Worm (Caenorhabditis elegans) whole organism, L1 larva: ENCODE measurements around the gene F52B10.3.
A peak's percentile ranks its signal among the peaks of the same experiment; 100 is the strongest.

Source experiments
- C16A3.4 ChIP-seq: fragments of 150-350 bp; optimal IDR thresholded peaks from 2 replicates; lab custom pipeline; 2014; ENCODE audit warnings: missing biosample characterization, missing genetic modification characterization
- F16B12.6 ChIP-seq: fragments of 150-350 bp; optimal IDR thresholded peaks from 2 replicates; lab custom pipeline; 2014; ENCODE audit warnings: missing biosample characterization, missing genetic modification characterization
- Y116A8C.19 ChIP-seq: sonication (generic microtip); optimal IDR thresholded peaks from 2 replicates; lab custom pipeline; 2016; ENCODE audit warnings: missing compliant biosample characterization, missing genetic modification characterization, borderline replicate concordance
- aha-1 ChIP-seq: fragments of 150-350 bp; optimal IDR thresholded peaks from 2 replicates; lab custom pipeline; 2014; ENCODE audit warnings: missing biosample characterization, missing genetic modification characterization
- alr-1 ChIP-seq: fragments of 200-800 bp; sonication (Bioruptor generic); optimal IDR thresholded peaks from 2 replicates; lab custom pipeline; 2018; ENCODE audit warnings: borderline replicate concordance, mild to moderate bottlenecking, missing genetic modification characterization, missing compliant biosample characterization
- blmp-1 ChIP-seq: fragments of 150-350 bp; optimal IDR thresholded peaks from 2 replicates; lab custom pipeline; 2014; ENCODE audit warnings: missing biosample characterization, missing genetic modification characterization
- ceh-63 ChIP-seq: fragments of 200-800 bp; sonication (Bioruptor generic); optimal IDR thresholded peaks from 2 replicates; lab custom pipeline; 2018; ENCODE audit warnings: mild to moderate bottlenecking, missing genetic modification characterization, missing compliant biosample characterization
- ceh-82 ChIP-seq, 3 experiments: fragments of 150-350 bp in 1 of 3; sonication (generic microtip) in 2 of 3; optimal IDR thresholded peaks; 2 replicates each; lab custom pipeline; 2014 to 2017; ENCODE audit warnings: missing biosample characterization in 3 of 3, missing genetic modification characterization in 3 of 3
- ceh-88 ChIP-seq: fragments of 200-800 bp; sonication (Bioruptor generic); IDR thresholded peaks from 2 replicates; pipeline ENCODE4 v1.3.6; 2022; ENCODE audit warnings: missing genetic modification characterization, missing compliant biosample characterization
- ces-1 ChIP-seq: fragments of 150-350 bp; optimal IDR thresholded peaks from 2 replicates; lab custom pipeline; 2014; ENCODE audit warnings: missing biosample characterization, missing genetic modification reagents, missing genetic modification characterization
- dpl-1 ChIP-seq, 3 experiments: fragments of 150-350 bp in 2 of 3; sonication (generic microtip) in 1 of 3; optimal IDR thresholded peaks; 2 replicates each; lab custom pipeline; 2014 to 2017; ENCODE audit warnings: missing biosample characterization in 3 of 3, missing genetic modification characterization in 3 of 3, missing genetic modification reagents in 3 of 3
- dsc-1 ChIP-seq: sonication (generic microtip); optimal IDR thresholded peaks from 2 replicates; lab custom pipeline; 2016; ENCODE audit warnings: mild to moderate bottlenecking, missing genetic modification characterization, missing compliant biosample characterization
- efl-3 ChIP-seq: fragments of 200-800 bp; sonication (Bioruptor generic); optimal IDR thresholded peaks from 2 replicates; lab custom pipeline; 2018; ENCODE audit warnings: mild to moderate bottlenecking, missing genetic modification characterization, missing compliant biosample characterization
- egl-13 ChIP-seq: sonication (generic microtip); optimal IDR thresholded peaks from 2 replicates; lab custom pipeline; 2016; ENCODE audit warnings: missing genotype, missing genetic modification reagents, missing genetic modification characterization, missing compliant biosample characterization
- egl-27 ChIP-seq, 2 experiments: fragments of 150-350 bp in 1 of 2; sonication (generic microtip); optimal IDR thresholded peaks; 3 replicates each; lab custom pipeline; 2017 to 2018; ENCODE audit warnings: missing biosample characterization in 2 of 2, missing genetic modification characterization in 2 of 2, missing genetic modification reagents in 2 of 2
- elt-2 ChIP-seq: sonication (generic microtip); optimal IDR thresholded peaks from 2 replicates; lab custom pipeline; 2016; ENCODE audit warnings: missing genetic modification characterization, mild to moderate bottlenecking, inconsistent platforms, missing compliant biosample characterization, missing genetic modification reagents
- elt-3 ChIP-seq, 6 experiments: fragments of 150-350 bp in 1 of 6; sonication (generic microtip); optimal IDR thresholded peaks; 2 replicates each; lab custom pipeline; 2017 to 2018; ENCODE audit warnings: missing biosample characterization in 6 of 6, missing genetic modification characterization in 6 of 6, inconsistent platforms in 1 of 6
- ets-5 ChIP-seq: fragments of 200-800 bp; sonication (Bioruptor generic); IDR thresholded peaks from 2 replicates; pipeline ENCODE4 v1.3.6; 2022; ENCODE audit warnings: missing genetic modification characterization, missing compliant biosample characterization
- fkh-4 ChIP-seq: sonication (generic microtip); optimal IDR thresholded peaks from 2 replicates; lab custom pipeline; 2016; ENCODE audit warnings: missing compliant biosample characterization, missing genetic modification characterization, borderline replicate concordance
- grh-1 ChIP-seq: fragments of 200-800 bp; sonication (Bioruptor generic); IDR thresholded peaks from 2 replicates; pipeline ENCODE4 v1.3.6; 2022; ENCODE audit warnings: missing genetic modification reagents, missing genetic modification characterization, missing compliant biosample characterization
- hlh-4 ChIP-seq: sonication (generic microtip); optimal IDR thresholded peaks from 2 replicates; lab custom pipeline; 2016; ENCODE audit warnings: mild to moderate bottlenecking, missing genetic modification characterization, missing compliant biosample characterization
- isw-1 ChIP-seq: fragments of 200-800 bp; sonication (Bioruptor generic); IDR thresholded peaks from 2 replicates; pipeline ENCODE4 v1.3.6; 2022; ENCODE audit warnings: missing genetic modification characterization, missing compliant biosample characterization
- lin-13 ChIP-seq: fragments of 150-350 bp; optimal IDR thresholded peaks from 2 replicates; lab custom pipeline; 2014; ENCODE audit warnings: missing biosample characterization, missing genetic modification reagents, missing genetic modification characterization
- lin-15B ChIP-seq: fragments of 150-350 bp; sonication (generic microtip); optimal IDR thresholded peaks from 3 replicates; lab custom pipeline; 2014; ENCODE audit warnings: missing biosample characterization, missing genetic modification characterization
- lin-39 ChIP-seq: fragments of 150-350 bp; optimal IDR thresholded peaks from 2 replicates; lab custom pipeline; 2014; ENCODE audit warnings: missing biosample characterization, missing genetic modification reagents, missing genetic modification characterization
- mab-9 ChIP-seq: fragments of 200-800 bp; sonication (Bioruptor generic); IDR thresholded peaks from 2 replicates; pipeline ENCODE4 v1.3.6; 2022; ENCODE audit warnings: missing genetic modification reagents, missing genetic modification characterization, missing compliant biosample characterization
- mdl-1 ChIP-seq, 2 experiments: fragments of 150-350 bp; optimal IDR thresholded peaks; 2 replicates each; lab custom pipeline; 2014 to 2017; ENCODE audit warnings: missing biosample characterization in 2 of 2, missing genetic modification characterization in 2 of 2, inconsistent platforms in 1 of 2
- mep-1 ChIP-seq: fragments of 150-350 bp; optimal IDR thresholded peaks from 2 replicates; lab custom pipeline; 2014; ENCODE audit warnings: missing biosample characterization, missing genetic modification characterization
- nhr-11 ChIP-seq: fragments of 150-350 bp; optimal IDR thresholded peaks from 2 replicates; lab custom pipeline; 2014; ENCODE audit warnings: missing biosample characterization, missing genetic modification characterization
- nhr-20 ChIP-seq: sonication (generic microtip); optimal IDR thresholded peaks from 2 replicates; lab custom pipeline; 2016; ENCODE audit warnings: mild to moderate bottlenecking, missing genetic modification characterization, missing compliant biosample characterization
- nhr-237 ChIP-seq: fragments of 150-350 bp; optimal IDR thresholded peaks from 2 replicates; lab custom pipeline; 2014; ENCODE audit warnings: missing biosample characterization, missing genetic modification characterization
- nhr-28 ChIP-seq: fragments of 150-350 bp; optimal IDR thresholded peaks from 2 replicates; lab custom pipeline; 2014; ENCODE audit warnings: missing biosample characterization, missing genetic modification characterization
- nhr-47 ChIP-seq: sonication (generic microtip); optimal IDR thresholded peaks from 2 replicates; lab custom pipeline; 2016; ENCODE audit warnings: mild to moderate bottlenecking, missing genetic modification characterization, moderate library complexity, missing compliant biosample characterization
- nhr-71 ChIP-seq: sonication (generic microtip); optimal IDR thresholded peaks from 2 replicates; lab custom pipeline; 2016; ENCODE audit warnings: mild to moderate bottlenecking, missing genetic modification characterization, moderate library complexity, missing compliant biosample characterization
- nhr-76 ChIP-seq: sonication (generic microtip); optimal IDR thresholded peaks from 2 replicates; lab custom pipeline; 2017; ENCODE audit warnings: missing biosample characterization, missing genetic modification characterization
- nhr-77 ChIP-seq: fragments of 150-350 bp; optimal IDR thresholded peaks from 2 replicates; lab custom pipeline; 2014; ENCODE audit warnings: missing biosample characterization, missing genetic modification characterization
- nhr-84 ChIP-seq: sonication (generic microtip); optimal IDR thresholded peaks from 2 replicates; lab custom pipeline; 2017; ENCODE audit warnings: missing biosample characterization, missing genetic modification characterization
- nhr-85 ChIP-seq: sonication (generic microtip); peaks from one replicate; lab custom pipeline; 2016; ENCODE audit warnings: missing genetic modification characterization, inconsistent platforms, missing compliant biosample characterization
- nhr-90 ChIP-seq: sonication (generic microtip); optimal IDR thresholded peaks from 2 replicates; lab custom pipeline; 2016; ENCODE audit warnings: mild to moderate bottlenecking, missing genetic modification characterization, missing compliant biosample characterization; ENCODE audit not compliant: poor library complexity
- pag-3 ChIP-seq: sonication (generic microtip); optimal IDR thresholded peaks from 2 replicates; lab custom pipeline; 2017; ENCODE audit warnings: missing genetic modification characterization, mild to moderate bottlenecking, missing compliant biosample characterization, antibody characterized with exemption, borderline replicate concordance; ENCODE audit not compliant: insufficient read depth
- pax-3 ChIP-seq: fragments of 200-800 bp; sonication (Bioruptor generic); optimal IDR thresholded peaks from 2 replicates; lab custom pipeline; 2018; ENCODE audit warnings: mild to moderate bottlenecking, missing genetic modification characterization, moderate library complexity, missing compliant biosample characterization
- pqm-1 ChIP-seq: sonication (generic microtip); optimal IDR thresholded peaks from 3 replicates; lab custom pipeline; 2017; ENCODE audit warnings: missing biosample characterization, missing genetic modification characterization
- rnt-1 ChIP-seq: sonication (generic microtip); optimal IDR thresholded peaks from 2 replicates; lab custom pipeline; 2016; ENCODE audit warnings: mild to moderate bottlenecking, missing genetic modification characterization, moderate library complexity, missing compliant biosample characterization
- snpc-4 ChIP-seq: fragments of 150-350 bp; optimal IDR thresholded peaks from 2 replicates; lab custom pipeline; 2014; ENCODE audit warnings: missing biosample characterization, missing genetic modification characterization
- sup-37 ChIP-seq: fragments of 200-800 bp; sonication (Bioruptor generic); optimal IDR thresholded peaks from 2 replicates; lab custom pipeline; 2018; ENCODE audit warnings: mild to moderate bottlenecking, missing genetic modification characterization, missing compliant biosample characterization
- tbx-2 ChIP-seq: sonication (generic microtip); optimal IDR thresholded peaks from 2 replicates; lab custom pipeline; 2016; ENCODE audit warnings: missing genetic modification characterization, missing compliant biosample characterization
- unc-62 ChIP-seq: fragments of 150-350 bp; optimal IDR thresholded peaks from 2 replicates; lab custom pipeline; 2014; ENCODE audit warnings: missing biosample characterization, missing genetic modification reagents, missing genetic modification characterization
- unc-86 ChIP-seq: sonication (generic microtip); optimal IDR thresholded peaks from 2 replicates; lab custom pipeline; 2016; ENCODE audit warnings: missing genetic modification characterization, missing compliant biosample characterization
- unc-98 ChIP-seq: fragments of 200-800 bp; sonication (Bioruptor generic); IDR thresholded peaks from 2 replicates; pipeline ENCODE4 v1.3.6; 2022; ENCODE audit warnings: missing genetic modification characterization, missing compliant biosample characterization
- xbp-1 ChIP-seq: sonication (generic microtip); optimal IDR thresholded peaks from 2 replicates; lab custom pipeline; 2016; ENCODE audit warnings: missing genetic modification characterization, missing compliant biosample characterization
- zag-1 ChIP-seq: fragments of 150-350 bp; optimal IDR thresholded peaks from 2 replicates; lab custom pipeline; 2014; ENCODE audit warnings: missing biosample characterization, missing genetic modification characterization
- ztf-4 ChIP-seq: fragments of 150-350 bp; optimal IDR thresholded peaks from 2 replicates; lab custom pipeline; 2014; ENCODE audit warnings: missing biosample characterization, missing genetic modification characterization

The F52B10.3 gene

ce11 chrX:2852388-2852908 is 45.7 kb downstream of the F52B10.3 start, which contains the start of gene kin-29:
Gene kin-29, minus strand, starts transcription at chrX:2852438.
- no peak for TF ChIP-seq ces-1 (GFP tag; lab: Kevin White, UChicago)
- peak; percentile 87 for TF ChIP-seq nhr-47 (tag; lab: Kevin White, UChicago)
- no peak for TF ChIP-seq nhr-84
- TF ChIP-seq F16B12.6 (tag; lab: Kevin White, UChicago) = no peak
- peak; percentile 51; the same call in 1 of the 2 replicates for TF ChIP-seq ceh-88 (GFP tag; lab: Robert Waterston, UW)
- TF ChIP-seq lin-39 (tag; lab: Kevin White, UChicago) = no peak
- peak; percentile 11 for TF ChIP-seq lin-15B (tag; lab: Kevin White, UChicago)
- TF ChIP-seq blmp-1 = peak; percentile 82
- TF ChIP-seq nhr-85 (tag; lab: Kevin White, UChicago) = peak; percentile 93
- 0 out of 2 replicates have a peak, but pooled peaks have one; percentile 27 for TF ChIP-seq grh-1 (GFP tag; lab: Robert Waterston, UW)
- TF ChIP-seq efl-3 (GFP tag; lab: Kevin White, UChicago) = no peak
- TF ChIP-seq fkh-4 = no peak
- peak; percentile 67 for TF ChIP-seq pax-3 (tag; lab: Kevin White, UChicago)
- peak; percentile 64 for TF ChIP-seq egl-13 (tag; lab: Kevin White, UChicago)
- no peak for TF ChIP-seq unc-62
- TF ChIP-seq ceh-63 (GFP tag; lab: Kevin White, UChicago) = no peak
- no peak for TF ChIP-seq pag-3 (tag; lab: Kevin White, UChicago)
- TF ChIP-seq dpl-1 (GFP tag; optimal IDR thresholded peaks at IDR 0.05; lab: Kevin White, UChicago) = peak in 2 of 3 experiments; percentile 33 to 41
- peak; percentile 82 for TF ChIP-seq nhr-90 (tag; lab: Kevin White, UChicago)
- peak; percentile 91 for TF ChIP-seq nhr-20
- peak; percentile 91 for TF ChIP-seq nhr-71 (tag; lab: Kevin White, UChicago)
- peak; percentile 70 for TF ChIP-seq elt-2 (tag; lab: Kevin White, UChicago)
- peak; percentile 66 for TF ChIP-seq rnt-1
- TF ChIP-seq egl-27 (tag; optimal IDR thresholded peaks at IDR 0.05; lab: Kevin White, UChicago) = peak; percentile 26 to 45
- TF ChIP-seq nhr-77 (tag; lab: Kevin White, UChicago) = peak; percentile 88
- TF ChIP-seq elt-3 (tag; optimal IDR thresholded peaks at IDR 0.05; lab: Kevin White, UChicago) = peak in 4 of 6 experiments; percentile 4 to 70 (median 39)
- no peak for TF ChIP-seq sup-37 (GFP tag; lab: Kevin White, UChicago)
- 0 out of 2 replicates have a peak, but pooled peaks have one; percentile 50 for TF ChIP-seq mab-9 (GFP tag; lab: Robert Waterston, UW)
- peak; percentile 86 for TF ChIP-seq C16A3.4 (tag; lab: Kevin White, UChicago)
- TF ChIP-seq ets-5 (GFP tag; lab: Robert Waterston, UW) = no peak
- peak; percentile 78 for TF ChIP-seq mep-1 (tag; lab: Kevin White, UChicago)
- TF ChIP-seq ztf-4 = peak; percentile 72
- peak; percentile 87 for TF ChIP-seq dsc-1 (tag; lab: Kevin White, UChicago)
- peak; percentile 76 for TF ChIP-seq lin-13
- TF ChIP-seq isw-1 (GFP tag; lab: Robert Waterston, UW) = peak; percentile 59
- TF ChIP-seq nhr-28 (tag; lab: Kevin White, UChicago) = no peak
- no peak for TF ChIP-seq Y116A8C.19 (tag; lab: Kevin White, UChicago)
- no peak for TF ChIP-seq hlh-4 (tag; lab: Kevin White, UChicago)
- peak; percentile 42 to 90 (median 46) for TF ChIP-seq ceh-82 (tag; optimal IDR thresholded peaks at IDR 0.05; lab: Kevin White, UChicago)
- TF ChIP-seq tbx-2 = peak; percentile 90
- TF ChIP-seq nhr-11 = no peak
- TF ChIP-seq nhr-76 = no peak
- no peak for TF ChIP-seq zag-1
- peak; percentile 77 for TF ChIP-seq xbp-1 (tag; lab: Kevin White, UChicago)
- peak; percentile 86 for TF ChIP-seq unc-86
- no peak for TF ChIP-seq pqm-1 (tag; lab: Kevin White, UChicago)
- no peak for TF ChIP-seq aha-1 (tag; lab: Kevin White, UChicago)
- peak; percentile 18 for TF ChIP-seq snpc-4 (tag; lab: Kevin White, UChicago)
- no peak for TF ChIP-seq alr-1 (tag; lab: Kevin White, UChicago)
- TF ChIP-seq mdl-1 (tag; optimal IDR thresholded peaks at IDR 0.05; lab: Kevin White, UChicago) = peak in 1 of 2 experiments; percentile 84
- TF ChIP-seq nhr-237 = peak; percentile 43
- no peak for TF ChIP-seq unc-98 (GFP tag; lab: Robert Waterston, UW)
